Worm (Caenorhabditis elegans) whole organism, late embryonic: ENCODE results near the gene C13C4.6.
"Not testable (repeated sequence)": the region's sequence is repeated elsewhere in the genome, so short reads cannot be mapped to it uniquely, and the experiment has no call there.

Experiments used
- K09A11.1 ChIP-seq: sonication (generic microtip); optimal IDR thresholded peaks from 2 replicates; lab custom pipeline; 2017; ENCODE audit warnings: antibody characterized with exemption, mild to moderate bottlenecking, missing genetic modification characterization, missing compliant biosample characterization; ENCODE audit not compliant: insufficient read depth
- T23F11.4 ChIP-seq: fragments of 200-800 bp; sonication (Bioruptor generic); optimal IDR thresholded peaks from 2 replicates; lab custom pipeline; 2018; ENCODE audit warnings: mild to moderate bottlenecking, missing genetic modification characterization, missing compliant biosample characterization
- ama-1 ChIP-seq: fragments of 150-350 bp; optimal IDR thresholded peaks from 2 replicates; lab custom pipeline; 2014
- ceh-14 ChIP-seq: sonication (generic microtip); optimal IDR thresholded peaks from 2 replicates; lab custom pipeline; 2016; ENCODE audit warnings: missing genotype, missing genetic modification characterization, missing compliant biosample characterization
- ceh-18 ChIP-seq: sonication (generic microtip); optimal IDR thresholded peaks from 2 replicates; lab custom pipeline; 2016; ENCODE audit warnings: missing genetic modification characterization, missing compliant biosample characterization
- ceh-22 ChIP-seq: sonication (generic microtip); optimal IDR thresholded peaks from 2 replicates; lab custom pipeline; 2017; ENCODE audit warnings: missing biosample characterization, missing genetic modification characterization
- ceh-30 ChIP-seq: fragments of 150-350 bp; optimal IDR thresholded peaks from 2 replicates; lab custom pipeline; 2014; ENCODE audit warnings: missing biosample characterization, missing genetic modification characterization
- ceh-31 ChIP-seq: sonication (generic microtip); optimal IDR thresholded peaks from 2 replicates; lab custom pipeline; 2016; ENCODE audit warnings: missing genetic modification characterization, missing compliant biosample characterization
- ceh-48 ChIP-seq: sonication (generic microtip); optimal IDR thresholded peaks from 2 replicates; lab custom pipeline; 2016; ENCODE audit warnings: missing genetic modification characterization, inconsistent platforms, missing compliant biosample characterization
- ceh-9 ChIP-seq: sonication (generic microtip); optimal IDR thresholded peaks from 2 replicates; lab custom pipeline; 2016; ENCODE audit warnings: mild to moderate bottlenecking, missing genetic modification characterization, inconsistent platforms, missing compliant biosample characterization
- dmd-4 ChIP-seq: sonication (generic microtip); optimal IDR thresholded peaks from 2 replicates; lab custom pipeline; 2016; ENCODE audit warnings: borderline replicate concordance, missing genetic modification characterization, missing compliant biosample characterization
- elt-2 ChIP-seq: sonication (generic microtip); optimal IDR thresholded peaks from 2 replicates; lab custom pipeline; 2016; ENCODE audit warnings: missing genetic modification reagents, missing genetic modification characterization, missing compliant biosample characterization
- fkh-10 ChIP-seq: fragments of 150-350 bp; optimal IDR thresholded peaks from 2 replicates; lab custom pipeline; 2014; ENCODE audit warnings: missing biosample characterization, missing genetic modification reagents, missing genetic modification characterization
- fkh-6 ChIP-seq: sonication (generic microtip); optimal IDR thresholded peaks from 2 replicates; lab custom pipeline; 2016; ENCODE audit warnings: missing genetic modification characterization, missing compliant biosample characterization
- hlh-6 ChIP-seq: sonication (generic microtip); optimal IDR thresholded peaks from 2 replicates; lab custom pipeline; 2016; ENCODE audit warnings: missing genotype, missing genetic modification characterization, missing compliant biosample characterization
- lim-6 ChIP-seq: sonication (generic microtip); optimal IDR thresholded peaks from 2 replicates; lab custom pipeline; 2016; ENCODE audit warnings: missing genetic modification characterization, missing compliant biosample characterization
- lin-11 ChIP-seq: fragments of 200-800 bp; sonication (Bioruptor generic); optimal IDR thresholded peaks from 2 replicates; lab custom pipeline; 2018; ENCODE audit warnings: mild to moderate bottlenecking, missing genetic modification characterization, missing compliant biosample characterization
- nfya-1 ChIP-seq: sonication (generic microtip); optimal IDR thresholded peaks from 2 replicates; lab custom pipeline; 2017; ENCODE audit warnings: missing genetic modification characterization, mild to moderate bottlenecking, missing compliant biosample characterization, antibody characterized with exemption, moderate library complexity
- nhr-11 ChIP-seq: fragments of 150-350 bp; optimal IDR thresholded peaks from 2 replicates; lab custom pipeline; 2014; ENCODE audit warnings: missing biosample characterization, missing genetic modification characterization
- npax-4 ChIP-seq: sonication (generic microtip); optimal IDR thresholded peaks from 2 replicates; lab custom pipeline; 2016; ENCODE audit warnings: missing genetic modification characterization, missing compliant biosample characterization
- pag-3 ChIP-seq: sonication (generic microtip); optimal IDR thresholded peaks from 2 replicates; lab custom pipeline; 2016; ENCODE audit warnings: missing compliant biosample characterization, missing genetic modification characterization, borderline replicate concordance
- pax-1 ChIP-seq: fragments of 150-350 bp; optimal IDR thresholded peaks from 2 replicates; lab custom pipeline; 2014; ENCODE audit warnings: missing biosample characterization, missing genetic modification characterization
- pha-4 ChIP-seq: fragments of 150-350 bp; optimal IDR thresholded peaks from 2 replicates; lab custom pipeline; 2018; ENCODE audit warnings: missing biosample characterization, missing genetic modification reagents, missing genetic modification characterization
- pqm-1 ChIP-seq: sonication (generic microtip); optimal IDR thresholded peaks from 2 replicates; lab custom pipeline; 2016; ENCODE audit warnings: missing genetic modification characterization, missing compliant biosample characterization
- ref-2 ChIP-seq: sonication (generic microtip); optimal IDR thresholded peaks from 2 replicates; lab custom pipeline; 2016; ENCODE audit warnings: missing genetic modification characterization, missing compliant biosample characterization
- sdc-2 ChIP-seq: sonication (generic microtip); optimal IDR thresholded peaks from 2 replicates; lab custom pipeline; 2016; ENCODE audit warnings: missing genotype, missing genetic modification characterization, missing compliant biosample characterization
- sox-4 ChIP-seq: sonication (generic microtip); optimal IDR thresholded peaks from 2 replicates; lab custom pipeline; 2017; ENCODE audit warnings: mild to moderate bottlenecking, missing genetic modification characterization, inconsistent platforms, missing compliant biosample characterization
- syd-9 ChIP-seq: sonication (generic microtip); optimal IDR thresholded peaks from 2 replicates; lab custom pipeline; 2016; ENCODE audit warnings: mild to moderate bottlenecking, missing genetic modification characterization, moderate library complexity, missing compliant biosample characterization
- tbx-7 ChIP-seq: sonication (generic microtip); optimal IDR thresholded peaks from 2 replicates; lab custom pipeline; 2016; ENCODE audit warnings: missing genotype, missing genetic modification characterization, missing compliant biosample characterization
- unc-3 ChIP-seq, 2 experiments: fragments of 200-800 bp in 1 of 2; sonication (Bioruptor generic) in 1 of 2; sonication (generic microtip) in 1 of 2; conservative IDR thresholded peaks in 1 of 2; optimal IDR thresholded peaks in 1 of 2; 2 replicates each; pipeline versions ENCODE4 v1.3.6 to Lab custom; 2016 to 2022; ENCODE audit warnings: missing compliant biosample characterization in 2 of 2, missing genetic modification characterization in 2 of 2, missing genetic modification reagents in 1 of 2
- unc-55 ChIP-seq: sonication (generic microtip); optimal IDR thresholded peaks from 2 replicates; lab custom pipeline; 2017; ENCODE audit warnings: missing biosample characterization, missing genetic modification reagents, missing genetic modification characterization
- unc-86 ChIP-seq: sonication (generic microtip); optimal IDR thresholded peaks from 2 replicates; lab custom pipeline; 2016; ENCODE audit warnings: missing genetic modification characterization, missing compliant biosample characterization
- ztf-16 ChIP-seq: sonication (generic microtip); optimal IDR thresholded peaks from 2 replicates; lab custom pipeline; 2017; ENCODE audit warnings: missing genetic modification characterization, missing compliant biosample characterization

C13C4.6 gene

DNA sequence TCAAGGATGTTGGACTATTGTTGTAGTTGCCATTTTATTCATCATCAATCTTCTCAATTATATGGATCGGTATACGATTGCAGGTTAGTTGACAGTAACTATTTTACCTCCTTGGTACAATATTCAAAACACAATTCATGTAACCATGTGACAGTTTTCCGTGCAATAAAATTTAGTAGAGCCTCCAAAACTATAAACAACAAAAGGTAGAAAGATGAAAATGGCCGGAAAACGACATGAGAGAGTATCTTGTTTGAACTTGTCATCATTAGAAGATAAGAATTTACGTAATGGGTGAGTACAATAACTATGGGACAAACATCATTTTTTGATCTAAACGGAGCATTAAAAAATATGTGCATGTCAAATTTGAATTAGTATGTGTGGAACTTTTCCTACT, 6.2 kb upstream of the C13C4.6 start:
- no peak for TF ChIP-seq pag-3 (tag; lab: Kevin White, UChicago)
- no peak for TF ChIP-seq unc-55 (GFP tag; lab: Kevin White, UChicago)
- no peak for TF ChIP-seq tbx-7 (tag; lab: Kevin White, UChicago)
- TF ChIP-seq elt-2 (tag; lab: Kevin White, UChicago): no peak
- TF ChIP-seq npax-4 (tag; lab: Kevin White, UChicago): no peak
- TF ChIP-seq ceh-30 (tag; lab: Kevin White, UChicago): no peak
- TF ChIP-seq T23F11.4 (GFP tag; lab: Kevin White, UChicago): no peak
- no peak for TF ChIP-seq hlh-6 (tag; lab: Kevin White, UChicago)
- no peak for TF ChIP-seq sox-4 (tag; lab: Kevin White, UChicago)
- TF ChIP-seq ceh-22 (tag; lab: Kevin White, UChicago): no peak
- no peak for TF ChIP-seq ceh-14 (tag; lab: Kevin White, UChicago)
- TF ChIP-seq nhr-11: no peak
- TF ChIP-seq ceh-18: no peak
- no peak for TF ChIP-seq ztf-16 (tag; lab: Kevin White, UChicago)
- TF ChIP-seq fkh-6 (tag; lab: Kevin White, UChicago): no peak
- TF ChIP-seq, all 69 proteins: peak for 0

DNA sequence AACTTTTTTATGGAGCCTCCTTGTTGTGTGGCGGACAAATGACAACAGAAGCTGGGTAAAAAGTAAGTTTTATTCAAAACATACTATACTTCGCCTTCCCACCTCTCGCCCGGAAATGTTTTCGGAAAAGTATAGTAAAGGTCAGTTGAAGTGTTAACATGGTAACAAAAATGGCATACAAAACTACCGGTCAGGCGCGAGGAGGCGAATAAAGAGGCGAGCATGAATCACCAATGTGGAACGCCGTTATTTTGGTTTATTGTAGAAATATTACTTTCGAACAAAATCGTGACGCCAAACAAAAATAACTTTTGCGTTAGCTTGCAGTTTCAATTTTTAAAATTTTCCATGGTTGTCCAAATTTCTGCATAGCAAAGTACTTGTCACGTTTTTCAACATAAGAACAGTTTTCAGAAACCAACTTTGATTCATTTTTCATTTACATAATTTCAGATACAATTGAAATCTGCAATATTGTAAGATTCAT, 3.8 kb upstream of the C13C4.6 start, which contains the start of gene C13C4.8:
C13C4.8 (plus strand) TSS at position 437 of the 487 bp plus-strand sequence.
- no peak for TF ChIP-seq sox-4 (tag; lab: Kevin White, UChicago)
- no peak for TF ChIP-seq fkh-10
- no peak for TF ChIP-seq fkh-6 (tag; lab: Kevin White, UChicago)
- TF ChIP-seq lim-6 (tag; lab: Kevin White, UChicago): no peak
- TF ChIP-seq ceh-31 (tag; lab: Kevin White, UChicago): no peak
- no peak for TF ChIP-seq sdc-2 (tag; lab: Kevin White, UChicago)
- TF ChIP-seq dmd-4 (tag; lab: Kevin White, UChicago): no peak
- TF ChIP-seq ama-1: no peak
- TF ChIP-seq lin-11 (tag; lab: Kevin White, UChicago): no peak
- TF ChIP-seq K09A11.1 (tag; lab: Kevin White, UChicago): no peak
- TF ChIP-seq unc-86: no peak
- TF ChIP-seq pqm-1 (tag; lab: Kevin White, UChicago): no peak

DNA sequence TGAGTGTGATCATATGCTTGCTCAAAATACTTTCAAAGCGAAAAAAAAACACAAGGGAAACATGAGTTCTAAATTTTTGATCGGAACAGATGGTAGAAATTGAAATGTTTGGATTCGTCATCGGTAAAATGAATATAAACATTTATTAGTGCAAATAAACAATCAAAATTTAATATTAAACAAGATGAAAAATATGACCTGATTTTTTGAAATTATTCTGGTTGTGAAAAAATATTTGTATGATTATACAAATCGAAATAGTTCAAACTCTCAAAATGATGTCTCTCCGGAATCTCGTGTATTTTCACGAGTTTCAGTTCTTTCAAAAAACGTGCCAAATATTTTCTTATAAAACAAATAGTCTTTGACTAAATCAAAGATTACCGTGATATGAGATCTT, 993 bp upstream of the C13C4.6 start, which contains the start of gene C13C4.7:
C13C4.7 (minus strand) TSS at position 101 of the 400 bp plus-strand sequence.
- TF ChIP-seq pha-4 (tag; lab: Kevin White, UChicago) (no peak), ceh-48 (tag; lab: Kevin White, UChicago) (no peak), ceh-22 (tag; lab: Kevin White, UChicago) (no peak), nfya-1 (tag; lab: Kevin White, UChicago) (no peak), lim-6 (tag; lab: Kevin White, UChicago) (no peak), ceh-14 (tag; lab: Kevin White, UChicago) (no peak), unc-3 (GFP tag; conservative IDR thresholded peaks at IDR 0.05; lab: Robert Waterston, UW) (no peak), unc-3 (tag; optimal IDR thresholded peaks at IDR 0.05; lab: Kevin White, UChicago) (no peak), unc-55 (GFP tag; lab: Kevin White, UChicago) (no peak), syd-9 (no peak), dmd-4 (tag; lab: Kevin White, UChicago) (no peak), K09A11.1 (tag; lab: Kevin White, UChicago) (no peak), ceh-31 (tag; lab: Kevin White, UChicago) (no peak), ztf-16 (tag; lab: Kevin White, UChicago) (no peak), ref-2 (tag; lab: Kevin White, UChicago) (no peak)

DNA sequence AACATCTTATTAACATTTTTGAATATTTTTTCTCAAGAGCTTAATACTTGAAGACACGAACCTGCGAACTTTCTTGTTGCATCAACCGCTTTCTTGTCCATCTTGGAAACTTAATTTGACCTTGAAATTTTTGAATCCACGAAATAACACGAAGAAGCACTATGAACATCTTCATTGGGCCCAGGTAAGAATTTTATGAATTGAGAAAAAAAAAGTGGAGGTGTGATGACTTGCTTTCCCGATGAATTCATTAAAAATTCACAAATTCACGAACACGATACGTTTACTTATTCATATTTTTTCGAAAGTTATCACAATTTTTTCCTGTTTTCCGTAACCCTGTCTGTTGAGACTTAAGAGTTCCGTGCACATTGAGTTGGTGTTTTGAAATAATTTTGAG, 9.3 kb downstream of the C13C4.6 start, which contains the start of gene C27A7.6:
C27A7.6 (minus strand) TSS at position 101 of the 400 bp plus-strand sequence.
- TF ChIP-seq unc-86; ceh-14 (tag; lab: Kevin White, UChicago); ceh-18: not testable (repeated sequence)

DNA sequence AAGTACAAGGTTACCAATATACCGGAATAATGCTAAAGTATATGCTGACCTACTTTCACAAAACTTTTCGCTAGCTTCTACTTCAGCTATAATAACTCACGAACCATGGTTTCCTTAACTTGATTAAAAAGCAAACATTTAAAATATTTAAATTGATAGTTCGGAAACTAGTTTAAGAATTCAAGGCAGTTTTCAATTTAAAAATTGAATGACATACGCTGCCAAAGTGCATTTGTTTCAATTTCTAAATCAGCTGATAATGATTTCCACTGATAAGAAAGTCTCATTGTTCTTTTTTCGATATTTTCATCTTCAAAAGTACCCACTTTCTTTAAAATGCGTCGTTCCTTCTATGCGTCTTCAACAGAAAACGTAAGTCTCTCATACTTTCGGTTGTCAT, 9.8 kb downstream of the C13C4.6 start, which contains the start of gene enpp-1:
enpp-1 (plus strand) TSS at position 301 of the 400 bp plus-strand sequence.
- TF ChIP-seq ceh-9; pax-1 (tag; lab: Kevin White, UChicago); ceh-30 (tag; lab: Kevin White, UChicago): not testable (repeated sequence)
